Fruit fly (Drosophila melanogaster) whole organism, wandering third instar larva: ENCODE data around the gene CG5793.

ENCODE experiments used
- Abd-B ChIP-seq: fragments of >200 bp; optimal IDR thresholded peaks from 2 replicates; lab custom pipeline; 2017; ENCODE audit warnings: missing biosample characterization, missing genetic modification characterization
- CG32264 ChIP-seq: fragments of 200-800 bp; sonication (Bioruptor generic); optimal IDR thresholded peaks from 2 replicates; lab custom pipeline; 2016; ENCODE audit warnings: missing biosample characterization, missing genetic modification characterization
- CG9705 ChIP-seq: fragments of 200-800 bp; sonication (Bioruptor generic); optimal IDR thresholded peaks from 2 replicates; lab custom pipeline; 2018; ENCODE audit warnings: missing biosample characterization, mild to moderate bottlenecking, missing genetic modification characterization
- CrebA ChIP-seq: fragments of 200-800 bp; sonication (Bioruptor generic); optimal IDR thresholded peaks from 2 replicates; lab custom pipeline; 2016; ENCODE audit warnings: missing biosample characterization, mild to moderate bottlenecking, missing genetic modification characterization, borderline replicate concordance
- Dfd ChIP-seq: fragments of >200 bp; optimal IDR thresholded peaks from 2 replicates; lab custom pipeline; 2017; ENCODE audit warnings: missing biosample characterization, missing genetic modification characterization
- Dif ChIP-seq: fragments of 200-275, 200-300 bp; sonication (Bioruptor generic); optimal IDR thresholded peaks from 2 replicates; lab custom pipeline; 2018; ENCODE audit warnings: missing biosample characterization, missing genetic modification characterization; ENCODE audit not compliant: partially characterized antibody
- GATAd ChIP-seq: sonication (Bioruptor generic); optimal IDR thresholded peaks from 2 replicates; lab custom pipeline; 2016; ENCODE audit warnings: missing biosample characterization, missing genetic modification characterization
- HLH106 ChIP-seq: fragments of 200-800 bp; optimal IDR thresholded peaks from 3 replicates; lab custom pipeline; 2019; ENCODE audit warnings: missing biosample characterization, mild to moderate bottlenecking, missing genetic modification characterization, moderate library complexity
- Hnf4 ChIP-seq: fragments of 200-800 bp; sonication (Bioruptor generic); optimal IDR thresholded peaks from 2 replicates; lab custom pipeline; 2016; ENCODE audit warnings: missing biosample characterization, mild to moderate bottlenecking, missing genetic modification characterization
- Hr83 ChIP-seq: fragments of 200-300 bp; sonication (Bioruptor generic); optimal IDR thresholded peaks from 2 replicates; lab custom pipeline; 2016; ENCODE audit warnings: missing biosample characterization, mild to moderate bottlenecking, missing genetic modification characterization, moderate library complexity; ENCODE audit not compliant: poor library complexity, severe bottlenecking
- Jra ChIP-seq: sonication (Bioruptor generic); optimal IDR thresholded peaks from 2 replicates; lab custom pipeline; 2016; ENCODE audit warnings: missing biosample characterization, missing genetic modification characterization
- Mio ChIP-seq: sonication (Bioruptor generic); optimal IDR thresholded peaks from 2 replicates; lab custom pipeline; 2016; ENCODE audit warnings: missing biosample characterization, missing genetic modification characterization
- Myc ChIP-seq: fragments of >200 bp; optimal IDR thresholded peaks from 2 replicates; lab custom pipeline; 2017
- N ChIP-seq: fragments of >200 bp; optimal IDR thresholded peaks from 2 replicates; lab custom pipeline; 2018; ENCODE audit warnings: missing biosample characterization, missing external identifiers, missing genetic modification characterization
- OdsH ChIP-seq: fragments of 200-800 bp; sonication (Bioruptor generic); optimal IDR thresholded peaks from 2 replicates; lab custom pipeline; 2016; ENCODE audit warnings: missing biosample characterization, mild to moderate bottlenecking, missing genetic modification characterization
- Rel ChIP-seq, 2 experiments: fragments of 200-800 bp; sonication (Bioruptor generic) in 1 of 2; optimal IDR thresholded peaks; 2 replicates in 1 of 2; 3 replicates in 1 of 2; lab custom pipeline; 2016 to 2019; ENCODE audit warnings: mild to moderate bottlenecking in 2 of 2, missing biosample characterization in 2 of 2, missing genetic modification characterization in 2 of 2, moderate library complexity in 1 of 2
- Sp1 ChIP-seq: fragments of 200-800 bp; sonication (Bioruptor generic); optimal IDR thresholded peaks from 3 replicates; lab custom pipeline; 2019; ENCODE audit warnings: missing biosample characterization, mild to moderate bottlenecking, missing genetic modification characterization, moderate library complexity
- Vsx2 ChIP-seq: fragments of 200-300, 225-300 bp; sonication (Bioruptor generic); optimal IDR thresholded peaks from 2 replicates; lab custom pipeline; 2018; ENCODE audit warnings: missing biosample characterization, missing genetic modification characterization; ENCODE audit not compliant: partially characterized antibody
- br ChIP-seq: fragments of 200-800 bp; sonication (Bioruptor generic); optimal IDR thresholded peaks from 2 replicates; lab custom pipeline; 2016; ENCODE audit warnings: missing biosample characterization, missing genetic modification characterization
- brk ChIP-seq: fragments of 200-800 bp; sonication (Bioruptor generic); optimal IDR thresholded peaks from 2 replicates; lab custom pipeline; 2016; ENCODE audit warnings: missing biosample characterization, mild to moderate bottlenecking, missing genetic modification characterization
- dl ChIP-seq, 2 experiments: fragments of 175-275, 200-275 bp in 1 of 2; fragments of 200-275 bp in 1 of 2; sonication (Bioruptor generic); optimal IDR thresholded peaks; lab custom pipeline; 2018; ENCODE audit warnings: mild to moderate bottlenecking in 2 of 2, missing biosample characterization in 2 of 2, missing genetic modification characterization in 2 of 2, moderate library complexity in 2 of 2; ENCODE audit not compliant: partially characterized antibody in 2 of 2, insufficient read depth in 1 of 2
- dmrt93B ChIP-seq: fragments of 200-800 bp; sonication (Bioruptor generic); optimal IDR thresholded peaks from 2 replicates; lab custom pipeline; 2018; ENCODE audit warnings: missing biosample characterization, mild to moderate bottlenecking, missing genetic modification characterization
- dsf ChIP-seq: sonication (Bioruptor generic); optimal IDR thresholded peaks from 2 replicates; lab custom pipeline; 2016; ENCODE audit warnings: missing biosample characterization, missing genetic modification characterization, borderline replicate concordance
- ey ChIP-seq: fragments of 200-800 bp; sonication (Bioruptor generic); optimal IDR thresholded peaks from 2 replicates; lab custom pipeline; 2016; ENCODE audit warnings: missing biosample characterization, missing genetic modification characterization
- foxo ChIP-seq, 2 experiments: fragments of 200-800 bp; sonication (Bioruptor generic); optimal IDR thresholded peaks; 2 replicates in 1 of 2; 3 replicates in 1 of 2; lab custom pipeline; 2016 to 2017; ENCODE audit warnings: missing biosample characterization in 2 of 2, missing genetic modification characterization in 2 of 2
- fru ChIP-seq: fragments of 200-800 bp; sonication (Bioruptor generic); optimal IDR thresholded peaks from 3 replicates; lab custom pipeline; 2016; ENCODE audit warnings: missing biosample characterization, mild to moderate bottlenecking, missing genetic modification characterization
- h ChIP-seq: fragments of 200-800 bp; sonication (Bioruptor generic); optimal IDR thresholded peaks from 3 replicates; lab custom pipeline; 2016; ENCODE audit warnings: missing biosample characterization, mild to moderate bottlenecking, missing genetic modification characterization
- jim ChIP-seq: fragments of 175-275, 200-325 bp; sonication (Bioruptor generic); optimal IDR thresholded peaks from 2 replicates; lab custom pipeline; 2016; ENCODE audit warnings: missing biosample characterization, mild to moderate bottlenecking, missing genetic modification characterization
- lola ChIP-seq: fragments of >200 bp; optimal IDR thresholded peaks from 2 replicates; lab custom pipeline; 2017; ENCODE audit warnings: missing biosample characterization, missing genetic modification characterization
- pan ChIP-seq: fragments of >200 bp; optimal IDR thresholded peaks from 2 replicates; lab custom pipeline; 2017
- psq ChIP-seq: fragments of 200-800 bp; sonication (Bioruptor generic); optimal IDR thresholded peaks from 3 replicates; lab custom pipeline; 2017; ENCODE audit warnings: missing biosample characterization, mild to moderate bottlenecking, missing genetic modification characterization, moderate library complexity
- rgr ChIP-seq: fragments of 200-800 bp; sonication (Bioruptor generic); optimal IDR thresholded peaks from 3 replicates; lab custom pipeline; 2016; ENCODE audit warnings: missing biosample characterization, mild to moderate bottlenecking, missing genetic modification characterization
- sage ChIP-seq: fragments of 200-800 bp; sonication (Bioruptor generic); optimal IDR thresholded peaks from 2 replicates; lab custom pipeline; 2016; ENCODE audit warnings: missing biosample characterization, mild to moderate bottlenecking, missing genetic modification characterization
- tai ChIP-seq: sonication (Bioruptor generic); optimal IDR thresholded peaks from 2 replicates; lab custom pipeline; 2016; ENCODE audit warnings: missing biosample characterization, missing genetic modification characterization
- usp ChIP-seq: fragments of >200 bp; optimal IDR thresholded peaks from 2 replicates; lab custom pipeline; 2017; ENCODE audit warnings: missing biosample characterization, missing genetic modification characterization
- woc ChIP-seq: sonication (Bioruptor generic); optimal IDR thresholded peaks from 2 replicates; lab custom pipeline; 2016; ENCODE audit warnings: missing biosample characterization, mild to moderate bottlenecking, missing genetic modification characterization

The CG5793 gene

dm6 chr3R:21163318-21163828 lies 36.0 kb downstream of the CG5793 start, which contains the start of gene CG5810:
CG5810 (plus strand) TSS chr3R:21163778.
- TF ChIP-seq br (no peak), Rel (GFP tag; optimal IDR thresholded peaks at IDR 0.05; lab: Kevin White, UChicago) (no peak), Rel (tag; optimal IDR thresholded peaks at IDR 0.05; lab: Kevin White, UChicago) (peak; percentile 60), Hnf4 (no peak), rgr (GFP tag; lab: Kevin White, UChicago) (peak; percentile 2), lola (GFP tag; lab: Kevin White, UChicago) (no peak), dl (GFP tag; optimal IDR thresholded peaks at IDR 0.05; lab: Kevin White, UChicago; ENCODE audit: insufficient read depth in 1 of 2, partially characterized antibody in 2 of 2) (no peak), GATAd (GFP tag; lab: Kevin White, UChicago) (no peak), HLH106 (tag; lab: Kevin White, UChicago) (no peak), N (GFP tag; lab: Kevin White, UChicago) (no peak), Myc (lab: Kevin White, UChicago) (no peak)
- TF ChIP-seq, all 38 proteins: peak for 2

DNA sequence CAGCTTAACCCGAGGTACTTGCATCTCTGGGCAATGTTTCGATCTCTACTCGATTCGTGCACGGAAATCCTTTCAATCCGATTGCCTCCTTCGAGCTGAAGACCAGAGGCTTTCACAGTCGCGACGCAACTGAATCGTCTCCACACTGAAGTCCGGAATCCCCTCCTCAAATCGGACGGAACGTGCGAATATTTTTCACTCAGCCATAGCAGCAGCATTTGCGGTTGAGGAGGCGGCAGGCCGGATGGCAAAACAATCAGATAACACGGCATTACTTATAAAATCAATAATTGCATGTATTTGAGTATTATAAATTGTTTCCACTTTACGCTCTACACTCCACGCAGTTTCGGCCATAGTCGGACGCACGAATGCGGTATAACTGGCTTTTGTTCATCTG lies 40.7 kb downstream of the CG5793 start, which contains the start of gene Snmp1:
Gene Snmp1 (minus strand): TSS at position 101 of the 400 bp plus-strand sequence.
- TF ChIP-seq dsf (GFP tag; lab: Kevin White, UChicago): no peak
- no peak for TF ChIP-seq HLH106 (tag; lab: Kevin White, UChicago)

dm6 chr3R:21169525-21170149 lies 42.3 kb downstream of the CG5793 start:
- no peak for TF ChIP-seq Myc (lab: Kevin White, UChicago)
- no peak for TF ChIP-seq Dfd (GFP tag; lab: Kevin White, UChicago)
- no peak for TF ChIP-seq fru
- TF ChIP-seq usp: no peak
- TF ChIP-seq dmrt93B (GFP tag; lab: Kevin White, UChicago): no peak
- no peak for TF ChIP-seq dsf (GFP tag; lab: Kevin White, UChicago)
- TF ChIP-seq HLH106 (tag; lab: Kevin White, UChicago): no peak
- TF ChIP-seq rgr (GFP tag; lab: Kevin White, UChicago): no peak
- TF ChIP-seq foxo (GFP tag; optimal IDR thresholded peaks at IDR 0.05; lab: Kevin White, UChicago): no peak
- TF ChIP-seq GATAd (GFP tag; lab: Kevin White, UChicago): no peak
- no peak for TF ChIP-seq Abd-B (GFP tag; lab: Kevin White, UChicago)
- TF ChIP-seq Jra (GFP tag; lab: Kevin White, UChicago): no peak
- TF ChIP-seq N (GFP tag; lab: Kevin White, UChicago): no peak
- TF ChIP-seq Hnf4: no peak
- no peak for TF ChIP-seq ey
- TF ChIP-seq brk (GFP tag; lab: Kevin White, UChicago): no peak
- TF ChIP-seq dl (GFP tag; optimal IDR thresholded peaks at IDR 0.05; lab: Kevin White, UChicago; ENCODE audit: insufficient read depth in 1 of 2, partially characterized antibody in 2 of 2): no peak
- TF ChIP-seq Hr83 (GFP tag; lab: Kevin White, UChicago): no peak
- no peak for TF ChIP-seq CrebA (GFP tag; lab: Kevin White, UChicago)
- TF ChIP-seq jim (GFP tag; lab: Kevin White, UChicago): no peak

DNA sequence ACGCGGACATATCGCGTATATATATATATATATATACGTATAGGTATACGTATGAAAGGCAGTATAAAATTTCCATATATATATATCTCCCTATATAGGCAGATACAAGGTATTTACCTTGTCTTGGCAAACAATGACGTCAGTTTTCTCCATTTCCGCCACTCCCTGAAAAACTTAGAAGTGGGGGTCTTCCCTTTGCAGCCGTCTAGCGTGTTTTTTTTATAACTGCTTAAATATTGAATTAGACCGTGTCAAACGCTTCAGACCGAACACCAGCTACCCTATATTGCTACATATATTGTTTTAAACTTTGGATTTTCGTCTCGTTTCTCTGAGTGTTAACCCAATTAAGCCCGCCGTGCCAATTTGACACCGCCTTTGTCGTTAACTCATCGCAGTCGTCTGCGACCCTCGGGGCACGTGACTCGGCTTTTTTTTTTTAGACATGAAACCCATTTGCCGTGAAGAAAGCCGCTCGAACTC lies 49.3 kb downstream of the CG5793 start:
- no peak for TF ChIP-seq usp
- no peak for TF ChIP-seq CG9705 (GFP tag; lab: Kevin White, UChicago)
- no peak for TF ChIP-seq Dfd (GFP tag; lab: Kevin White, UChicago)
- no peak for TF ChIP-seq dl (GFP tag; optimal IDR thresholded peaks at IDR 0.05; lab: Kevin White, UChicago; ENCODE audit: insufficient read depth in 1 of 2, partially characterized antibody in 2 of 2)
- TF ChIP-seq lola (GFP tag; lab: Kevin White, UChicago): no peak
- no peak for TF ChIP-seq CrebA (GFP tag; lab: Kevin White, UChicago)
- TF ChIP-seq fru: no peak
- TF ChIP-seq Vsx2 (GFP tag; lab: Kevin White, UChicago): no peak
- no peak for TF ChIP-seq CG32264 (GFP tag; lab: Kevin White, UChicago)
- TF ChIP-seq dsf (GFP tag; lab: Kevin White, UChicago): no peak
- peak; percentile 45 for TF ChIP-seq OdsH (GFP tag; lab: Kevin White, UChicago)
- TF ChIP-seq woc (GFP tag; lab: Kevin White, UChicago): no peak
- TF ChIP-seq tai: no peak
- TF ChIP-seq HLH106 (tag; lab: Kevin White, UChicago): no peak
- TF ChIP-seq dmrt93B (GFP tag; lab: Kevin White, UChicago): no peak
- no peak for TF ChIP-seq Rel (GFP tag; optimal IDR thresholded peaks at IDR 0.05; lab: Kevin White, UChicago)
- peak; percentile 55 for TF ChIP-seq Rel (tag; optimal IDR thresholded peaks at IDR 0.05; lab: Kevin White, UChicago)
- TF ChIP-seq h: peak; percentile 27
- peak; percentile 23 for TF ChIP-seq psq (GFP tag; lab: Kevin White, UChicago)
- no peak for TF ChIP-seq jim (GFP tag; lab: Kevin White, UChicago)
- TF ChIP-seq ey: no peak
- peak; percentile 14 for TF ChIP-seq rgr (GFP tag; lab: Kevin White, UChicago)
- TF ChIP-seq brk (GFP tag; lab: Kevin White, UChicago): no peak
- peak in 1 of 2 experiments; percentile 22 for TF ChIP-seq foxo (GFP tag; optimal IDR thresholded peaks at IDR 0.05; lab: Kevin White, UChicago)
- no peak for TF ChIP-seq Hnf4
- no peak for TF ChIP-seq Jra (GFP tag; lab: Kevin White, UChicago)
- TF ChIP-seq Hr83 (GFP tag; lab: Kevin White, UChicago): peak; percentile 32
- no peak for TF ChIP-seq Dif
- no peak for TF ChIP-seq Abd-B (GFP tag; lab: Kevin White, UChicago)
- peak; percentile 3 for TF ChIP-seq Sp1 (GFP tag; lab: Kevin White, UChicago)
- no peak for TF ChIP-seq pan (lab: Kevin White, UChicago)
- no peak for TF ChIP-seq Mio (GFP tag; lab: Kevin White, UChicago)
- no peak for TF ChIP-seq br
- TF ChIP-seq N (GFP tag; lab: Kevin White, UChicago): no peak
- no peak for TF ChIP-seq sage (GFP tag; lab: Kevin White, UChicago)
